Worm (Caenorhabditis elegans) whole organism, mixed stage, embryonic: ENCODE data around the gene nhr-136.

Source experiments
- M03D4.4 ChIP-seq: sonication (generic microtip); optimal IDR thresholded peaks from 2 replicates; lab custom pipeline; 2017; ENCODE audit warnings: mild to moderate bottlenecking, missing genetic modification characterization, missing compliant biosample characterization
- bed-3 ChIP-seq: fragments of 200-800 bp; sonication (Bioruptor generic); optimal IDR thresholded peaks from 3 replicates; lab custom pipeline; 2018; ENCODE audit warnings: mild to moderate bottlenecking, missing genetic modification characterization, moderate library complexity, missing compliant biosample characterization
- blmp-1 ChIP-seq: fragments of 150-350 bp; optimal IDR thresholded peaks from 2 replicates; lab custom pipeline; 2014; ENCODE audit warnings: missing biosample characterization, missing genetic modification characterization
- ceh-39 ChIP-seq: fragments of 150-350 bp; optimal IDR thresholded peaks from 2 replicates; lab custom pipeline; 2014; ENCODE audit warnings: missing biosample characterization, missing genetic modification characterization
- ceh-43 ChIP-seq: fragments of 200-800 bp; sonication (Bioruptor generic); optimal IDR thresholded peaks from 2 replicates; lab custom pipeline; 2018; ENCODE audit warnings: mild to moderate bottlenecking, missing genetic modification characterization, moderate library complexity, missing compliant biosample characterization
- ceh-83 ChIP-seq: fragments of 200-800 bp; sonication (Bioruptor generic); optimal IDR thresholded peaks from 2 replicates; lab custom pipeline; 2018; ENCODE audit warnings: mild to moderate bottlenecking, missing genetic modification characterization, missing compliant biosample characterization
- ces-1 ChIP-seq: fragments of 150-350 bp; optimal IDR thresholded peaks from 2 replicates; lab custom pipeline; 2014; ENCODE audit warnings: missing biosample characterization, missing genetic modification reagents, missing genetic modification characterization
- cnd-1 ChIP-seq: fragments of 200-800 bp; sonication (Bioruptor generic); optimal IDR thresholded peaks from 2 replicates; lab custom pipeline; 2018; ENCODE audit warnings: mild to moderate bottlenecking, missing genetic modification characterization, missing compliant biosample characterization
- elt-1 ChIP-seq: sonication (generic microtip); optimal IDR thresholded peaks from 2 replicates; lab custom pipeline; 2017; ENCODE audit warnings: missing genetic modification characterization, mild to moderate bottlenecking, missing compliant biosample characterization, antibody characterized with exemption, moderate library complexity, borderline replicate concordance; ENCODE audit not compliant: insufficient read depth
- flh-1 ChIP-seq: fragments of 200-800 bp; sonication (Bioruptor generic); optimal IDR thresholded peaks from 2 replicates; lab custom pipeline; 2018; ENCODE audit warnings: mild to moderate bottlenecking, missing genetic modification characterization, moderate library complexity, missing compliant biosample characterization
- ham-2 ChIP-seq: fragments of 200-800 bp; sonication (Bioruptor generic); optimal IDR thresholded peaks from 2 replicates; lab custom pipeline; 2018; ENCODE audit warnings: mild to moderate bottlenecking, missing genetic modification characterization, missing compliant biosample characterization
- hlh-1 ChIP-seq: fragments of 150-350 bp; optimal IDR thresholded peaks from 2 replicates; lab custom pipeline; 2014; ENCODE audit warnings: missing biosample characterization, missing genetic modification reagents, missing genetic modification characterization
- lin-13 ChIP-seq: fragments of 150-350 bp; optimal IDR thresholded peaks from 2 replicates; lab custom pipeline; 2014; ENCODE audit warnings: missing biosample characterization, missing genetic modification characterization
- lin-32 ChIP-seq: fragments of 200-800 bp; sonication (Bioruptor generic); optimal IDR thresholded peaks from 2 replicates; lab custom pipeline; 2018; ENCODE audit warnings: mild to moderate bottlenecking, missing genetic modification characterization, missing compliant biosample characterization
- mab-5 ChIP-seq: fragments of 150-350 bp; optimal IDR thresholded peaks from 2 replicates; lab custom pipeline; 2014; ENCODE audit warnings: missing biosample characterization, missing genetic modification characterization
- mep-1 ChIP-seq: fragments of 150-350 bp; optimal IDR thresholded peaks from 2 replicates; lab custom pipeline; 2017; ENCODE audit warnings: missing biosample characterization, missing genetic modification reagents, missing genetic modification characterization, inconsistent platforms
- mls-2 ChIP-seq: sonication (generic microtip); optimal IDR thresholded peaks from 2 replicates; lab custom pipeline; 2016; ENCODE audit warnings: mild to moderate bottlenecking, missing genetic modification characterization, moderate library complexity, missing compliant biosample characterization
- nhr-2 ChIP-seq: fragments of 150-350 bp; optimal IDR thresholded peaks from 2 replicates; lab custom pipeline; 2014; ENCODE audit warnings: missing biosample characterization, missing genetic modification characterization
- nhr-28 ChIP-seq: fragments of 150-350 bp; optimal IDR thresholded peaks from 2 replicates; lab custom pipeline; 2014; ENCODE audit warnings: missing biosample characterization, missing genetic modification characterization
- nhr-76 ChIP-seq: sonication (generic microtip); optimal IDR thresholded peaks from 2 replicates; lab custom pipeline; 2017; ENCODE audit warnings: missing biosample characterization, missing genetic modification characterization
- pha-4 ChIP-seq: fragments of 150-350 bp; optimal IDR thresholded peaks from 2 replicates; lab custom pipeline; 2018; ENCODE audit warnings: missing biosample characterization, missing genetic modification reagents, missing genetic modification characterization
- sem-2 ChIP-seq: fragments of 200-800 bp; sonication (Bioruptor generic); optimal IDR thresholded peaks from 2 replicates; lab custom pipeline; 2018; ENCODE audit warnings: mild to moderate bottlenecking, missing genetic modification characterization, missing compliant biosample characterization
- snpc-4 ChIP-seq: fragments of 150-350 bp; optimal IDR thresholded peaks from 2 replicates; lab custom pipeline; 2014; ENCODE audit warnings: missing biosample characterization, missing genetic modification characterization
- tbx-8 ChIP-seq: fragments of 200-800 bp; sonication (Bioruptor generic); optimal IDR thresholded peaks from 2 replicates; lab custom pipeline; 2018; ENCODE audit warnings: mild to moderate bottlenecking, missing genetic modification characterization, moderate library complexity, missing compliant biosample characterization
- unc-39 ChIP-seq: fragments of 150-350 bp; optimal IDR thresholded peaks from 2 replicates; lab custom pipeline; 2014; ENCODE audit warnings: missing biosample characterization, missing genetic modification characterization
- unc-62 ChIP-seq: fragments of 150-350 bp; optimal IDR thresholded peaks from 2 replicates; lab custom pipeline; 2014; ENCODE audit warnings: missing biosample characterization, missing genetic modification reagents, missing genetic modification characterization
- zip-8 ChIP-seq: fragments of 150-350 bp; optimal IDR thresholded peaks from 2 replicates; lab custom pipeline; 2014; ENCODE audit warnings: missing biosample characterization, missing genetic modification characterization
- ztf-11 ChIP-seq: fragments of 150-350 bp; optimal IDR thresholded peaks from 2 replicates; lab custom pipeline; 2014; ENCODE audit warnings: missing biosample characterization, missing genetic modification characterization

nhr-136 gene

ce11 chrV:12085867-12086634, 20.9 kb upstream of the nhr-136 start:
- no peak for TF ChIP-seq mab-5 (tag; lab: Kevin White, UChicago)
- peak; percentile 67 for TF ChIP-seq hlh-1 (tag; lab: Kevin White, UChicago)

ce11 chrV:12086934-12087333, 20.0 kb upstream of the nhr-136 start, which contains the start of gene gana-1:
Gene gana-1, plus strand, starts transcription at chrV:12087234.
- TF ChIP-seq zip-8 (tag; lab: Kevin White, UChicago): no peak
- no peak for TF ChIP-seq ham-2 (GFP tag; lab: Kevin White, UChicago)
- no peak for TF ChIP-seq flh-1 (GFP tag; lab: Kevin White, UChicago)
- TF ChIP-seq unc-39 (tag; lab: Kevin White, UChicago): no peak
- TF ChIP-seq ceh-39 (tag; lab: Kevin White, UChicago): no peak
- TF ChIP-seq mep-1 (tag; lab: Kevin White, UChicago): no peak
- TF ChIP-seq mab-5 (tag; lab: Kevin White, UChicago): no peak
- TF ChIP-seq nhr-2: no peak
- TF ChIP-seq elt-1 (tag; lab: Kevin White, UChicago): no peak
- TF ChIP-seq blmp-1 (tag; lab: Kevin White, UChicago): no peak
- TF ChIP-seq pha-4 (tag; lab: Kevin White, UChicago): no peak
- TF ChIP-seq sem-2 (GFP tag; lab: Kevin White, UChicago): no peak
- TF ChIP-seq ceh-43 (GFP tag; lab: Kevin White, UChicago): no peak
- TF ChIP-seq nhr-76 (tag; lab: Kevin White, UChicago): no peak
- TF ChIP-seq bed-3 (GFP tag; lab: Kevin White, UChicago): no peak
- no peak for TF ChIP-seq hlh-1 (tag; lab: Kevin White, UChicago)

- no peak for TF ChIP-seq M03D4.4
- no peak for TF ChIP-seq ceh-43 (GFP tag; lab: Kevin White, UChicago)
- TF ChIP-seq snpc-4 (tag; lab: Kevin White, UChicago): no peak
- no peak for TF ChIP-seq unc-62 (GFP tag; lab: Kevin White, UChicago)
- no peak for TF ChIP-seq ztf-11
- TF ChIP-seq ceh-83: no peak
- TF ChIP-seq tbx-8 (GFP tag; lab: Kevin White, UChicago): no peak
- no peak for TF ChIP-seq ceh-39 (tag; lab: Kevin White, UChicago)
- no peak for TF ChIP-seq ces-1 (GFP tag; lab: Kevin White, UChicago)
- no peak for TF ChIP-seq lin-32 (GFP tag; lab: Kevin White, UChicago)
- no peak for TF ChIP-seq nhr-28
- no peak for TF ChIP-seq mls-2
- no peak for TF ChIP-seq lin-13 (tag; lab: Kevin White, UChicago)
- TF ChIP-seq bed-3 (GFP tag; lab: Kevin White, UChicago): no peak
- no peak for TF ChIP-seq elt-1 (tag; lab: Kevin White, UChicago)
- TF ChIP-seq mep-1 (tag; lab: Kevin White, UChicago): no peak
These were observed 18.2 kb upstream of the nhr-136 start, which contains the start of gene R07B7.12 for ce11 chrV:12088773-12089172. Gene R07B7.12, plus strand, starts transcription at chrV:12089073.

- TF ChIP-seq elt-1 (tag; lab: Kevin White, UChicago) (no peak), zip-8 (tag; lab: Kevin White, UChicago) (no peak), cnd-1 (tag; lab: Kevin White, UChicago) (no peak), nhr-2 (no peak), nhr-76 (tag; lab: Kevin White, UChicago) (no peak), tbx-8 (GFP tag; lab: Kevin White, UChicago) (no peak), hlh-1 (tag; lab: Kevin White, UChicago) (no peak), M03D4.4 (no peak), blmp-1 (tag; lab: Kevin White, UChicago) (no peak), ceh-39 (tag; lab: Kevin White, UChicago) (no peak), snpc-4 (tag; lab: Kevin White, UChicago) (no peak), lin-13 (tag; lab: Kevin White, UChicago) (no peak), unc-62 (GFP tag; lab: Kevin White, UChicago) (no peak), ces-1 (GFP tag; lab: Kevin White, UChicago) (no peak), mep-1 (tag; lab: Kevin White, UChicago) (no peak), unc-39 (tag; lab: Kevin White, UChicago) (no peak), ham-2 (GFP tag; lab: Kevin White, UChicago) (no peak), sem-2 (GFP tag; lab: Kevin White, UChicago) (no peak)
These were observed 15.2 kb upstream of the nhr-136 start, which contains the start of gene nhr-206 for ce11 chrV:12091759-12092158. Gene nhr-206, plus strand, starts transcription at chrV:12092006.
